Fruit fly (Drosophila melanogaster): Measurements from ENCODE around the gene CG6686.

The CG6686 gene

dm6 chr2L:11949917-11950316 is 37.9 kb downstream of the CG6686 start (continued):
- peak; percentile 71 for TF ChIP-seq gem (tag; optimal IDR thresholded peaks at IDR 0.05)
- no peak for TF ChIP-seq BEAF-32 (GFP tag; optimal IDR thresholded peaks at IDR 0.05)
- no peak for TF ChIP-seq Hr39 (optimal IDR thresholded peaks at IDR 0.05)
- TF ChIP-seq Atf3 (GFP tag; optimal IDR thresholded peaks at IDR 0.05) = no peak
- peak; percentile 19 for TF ChIP-seq ind (GFP tag; optimal IDR thresholded peaks at IDR 0.05)
- TF ChIP-seq CG15514 (GFP tag; optimal IDR thresholded peaks at IDR 0.05) = no peak
- no peak for TF ChIP-seq CG12942 (GFP tag; optimal IDR thresholded peaks at IDR 0.05)
- TF ChIP-seq amos (GFP tag; IDR thresholded peaks at IDR 0.05; ENCODE audit: partially characterized antibody) = 0 out of 2 replicates have a peak, but pooled peaks have one; percentile 9
- TF ChIP-seq CG8765 (GFP tag; IDR thresholded peaks at IDR 0.05) = peak; percentile 55; the same call in 1 of the 2 replicates
- no peak for TF ChIP-seq Bgb (GFP tag; IDR thresholded peaks at IDR 0.05; ENCODE audit: partially characterized antibody)
- peak; percentile 39 for TF ChIP-seq tin (GFP tag; optimal IDR thresholded peaks at IDR 0.05)
- peak; percentile 42; the same call in 1 of the 2 replicates for TF ChIP-seq CG4404 (GFP tag; IDR thresholded peaks at IDR 0.05)
- TF ChIP-seq CG32532 (GFP tag; IDR thresholded peaks at IDR 0.05) = 0 out of 2 replicates have a peak, but pooled peaks have one; percentile 17
- no peak for TF ChIP-seq CG7987 (GFP tag; optimal IDR thresholded peaks at IDR 0.05)
- TF ChIP-seq CG12744 (GFP tag; optimal IDR thresholded peaks at IDR 0.05) = no peak
- TF ChIP-seq CG7839 (tag; optimal IDR thresholded peaks at IDR 0.05) = peak; percentile 55
- no peak for TF ChIP-seq Lhr (GFP tag; optimal IDR thresholded peaks at IDR 0.05)
- no peak for TF ChIP-seq tna (GFP tag; IDR thresholded peaks at IDR 0.05; ENCODE audit: partially characterized antibody)
- no peak for TF ChIP-seq Myb (GFP tag; optimal IDR thresholded peaks at IDR 0.05)
- no peak for TF ChIP-seq B-H1 (GFP tag; IDR thresholded peaks at IDR 0.05)
- peak; percentile 15 for TF ChIP-seq CG10267 (tag; optimal IDR thresholded peaks at IDR 0.05)
- no peak; the same call in 1 of the 2 replicates for TF ChIP-seq CG4360 (GFP tag; IDR thresholded peaks at IDR 0.05)
- TF ChIP-seq CG2199 (GFP tag; IDR thresholded peaks at IDR 0.05) = no peak
- no peak for TF ChIP-seq CG3847 (GFP tag; IDR thresholded peaks at IDR 0.05)
- TF ChIP-seq Bteb2 (GFP tag; optimal IDR thresholded peaks at IDR 0.05) = no peak
- peak; percentile 8 for TF ChIP-seq bab2 (GFP tag; optimal IDR thresholded peaks at IDR 0.05)
- TF ChIP-seq CG9797 (GFP tag; optimal IDR thresholded peaks at IDR 0.05) = no peak
- no peak for TF ChIP-seq seq (GFP tag; IDR thresholded peaks at IDR 0.05)
- no peak for TF ChIP-seq Ada2b (GFP tag; IDR thresholded peaks at IDR 0.05)
- TF ChIP-seq CTCF (GFP tag; optimal IDR thresholded peaks at IDR 0.05) = no peak
- TF ChIP-seq Dek (tag; optimal IDR thresholded peaks at IDR 0.05) = no peak
- no peak for TF ChIP-seq hkb (optimal IDR thresholded peaks at IDR 0.05)
- TF ChIP-seq hkb (GFP tag; IDR thresholded peaks at IDR 0.05) = peak; percentile 71
- TF ChIP-seq CG3726 (GFP tag; IDR thresholded peaks at IDR 0.05) = 0 out of 3 replicates have a peak, but pooled peaks have one; percentile 44
- TF ChIP-seq Eip74EF (GFP tag; optimal IDR thresholded peaks at IDR 0.05) = no peak
- no peak for TF ChIP-seq vfl (GFP tag; optimal IDR thresholded peaks at IDR 0.05)
- TF ChIP-seq en (GFP tag; optimal IDR thresholded peaks at IDR 0.05) = no peak
- TF ChIP-seq CG10654 (GFP tag; optimal IDR thresholded peaks at IDR 0.05) = peak; percentile 15
- TF ChIP-seq ac (GFP tag; optimal IDR thresholded peaks at IDR 0.05) = no peak
- no peak for TF ChIP-seq pita (GFP tag; optimal IDR thresholded peaks at IDR 0.05)
- no peak for TF ChIP-seq CG3407 (GFP tag; optimal IDR thresholded peaks at IDR 0.05)
- TF ChIP-seq CG1233 (GFP tag; optimal IDR thresholded peaks at IDR 0.05) = no peak
- peak; percentile 44 for TF ChIP-seq Oli (tag; optimal IDR thresholded peaks at IDR 0.05)
- no peak for TF ChIP-seq GATAe (GFP tag; conservative IDR thresholded peaks at IDR 0.05)
- TF ChIP-seq Hand (GFP tag; optimal IDR thresholded peaks at IDR 0.05) = no peak
- no peak for TF ChIP-seq D19B (GFP tag; optimal IDR thresholded peaks at IDR 0.05)
- peak; percentile 18 for TF ChIP-seq CG1602 (GFP tag; optimal IDR thresholded peaks at IDR 0.05)
- no peak for TF ChIP-seq CG43689 (GFP tag; IDR thresholded peaks at IDR 0.05)
- no peak for TF ChIP-seq NK7.1 (GFP tag; optimal IDR thresholded peaks at IDR 0.05)
- no peak for TF ChIP-seq prd (optimal IDR thresholded peaks at IDR 0.05)
- TF ChIP-seq prd (GFP tag; IDR thresholded peaks at IDR 0.05) = peak; percentile 77
- no peak for TF ChIP-seq fu2 (GFP tag; optimal IDR thresholded peaks at IDR 0.05)
- TF ChIP-seq CG9876 (GFP tag; optimal IDR thresholded peaks at IDR 0.05) = no peak

Measured in whole organism, embryonic.